Worm (Caenorhabditis elegans): ENCODE measurements around the gene fbxb-30.
"Not testable (repeated sequence)": the region's sequence is repeated elsewhere in the genome, so short reads cannot be mapped to it uniquely, and the experiment has no call there.

The fbxb-30 gene

DNA sequence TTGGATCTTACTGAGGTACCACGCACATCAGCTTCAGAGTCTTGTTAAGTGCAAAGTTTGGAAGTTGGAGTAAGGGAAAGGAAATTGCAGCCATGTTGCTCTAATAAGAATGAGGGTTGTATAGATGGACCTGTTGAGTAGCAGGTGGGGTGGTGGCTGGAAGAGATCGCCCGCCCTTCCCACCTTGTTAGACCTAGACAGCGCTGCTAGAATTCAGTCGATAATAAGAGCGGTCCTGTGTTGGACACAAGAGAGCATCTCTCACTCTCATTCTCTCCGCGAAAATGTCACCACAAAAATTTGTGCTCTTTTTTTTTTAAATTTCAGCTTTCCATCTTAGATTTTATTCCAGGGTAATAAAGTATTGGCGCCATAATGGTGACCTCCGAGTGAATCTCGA lies at the start of gene fbxb-30, which contains the start of gene F45D11.5:
Gene fbxb-30, minus strand, starts transcription at position 101 of the 400 bp plus-strand sequence.
Gene F45D11.5, plus strand, starts transcription at position 352 of the 400 bp plus-strand sequence.
- TF ChIP-seq zag-1 (tag; optimal IDR thresholded peaks at IDR 0.05), result no peak
- no peak for TF ChIP-seq ceh-20 (GFP tag; IDR thresholded peaks at IDR 0.05)
- TF ChIP-seq lin-29 (GFP tag; IDR thresholded peaks at IDR 0.05), result no peak
- TF ChIP-seq daf-19 (GFP tag; conservative IDR thresholded peaks at IDR 0.05), result no peak
- no peak for TF ChIP-seq nhr-102 (tag; optimal IDR thresholded peaks at IDR 0.05)
- no peak for TF ChIP-seq F26F4.8 (GFP tag; conservative IDR thresholded peaks at IDR 0.05)
- no peak for TF ChIP-seq ceh-82 (tag; optimal IDR thresholded peaks at IDR 0.05)
- TF ChIP-seq spr-1 (tag; optimal IDR thresholded peaks at IDR 0.05), result no peak
- TF ChIP-seq mdt-29 (GFP tag; IDR thresholded peaks at IDR 0.05), result no peak
- TF ChIP-seq nhr-111 (GFP tag; optimal IDR thresholded peaks at IDR 0.05), result no peak
- no peak for TF ChIP-seq D1046.2 (GFP tag; IDR thresholded peaks at IDR 0.05)
- no peak for TF ChIP-seq ces-1 (GFP tag; optimal IDR thresholded peaks at IDR 0.05)
- TF ChIP-seq nhr-77 (tag; optimal IDR thresholded peaks at IDR 0.05), result no peak

DNA sequence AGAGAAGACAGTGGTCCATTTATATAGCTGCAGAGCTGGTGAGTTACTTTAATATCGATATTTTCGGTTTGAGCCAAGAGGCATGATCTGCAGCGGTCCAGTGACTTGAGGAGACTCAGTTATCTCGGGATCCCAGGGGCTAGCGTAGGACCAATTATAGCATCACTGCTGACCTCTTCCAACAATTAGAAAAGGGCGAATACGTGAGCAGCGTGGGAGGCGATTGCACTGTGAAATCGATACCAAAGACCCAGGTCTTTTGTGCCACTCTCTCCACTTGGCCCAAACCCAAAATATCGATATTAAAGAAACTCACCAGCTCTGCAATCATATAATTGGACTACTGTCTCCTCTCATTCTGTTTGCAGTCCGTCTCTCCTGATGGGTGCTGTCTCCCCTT lies 48.6 kb upstream of the fbxb-30 start, which contains the start of gene fbxb-40:
Gene fbxb-40, minus strand, starts transcription at position 101 of the 400 bp plus-strand sequence.
- TF ChIP-seq nhr-42 (GFP tag; IDR thresholded peaks at IDR 0.05) (no peak), lir-3 (tag; optimal IDR thresholded peaks at IDR 0.05) (no peak), daf-12 (tag; optimal IDR thresholded peaks at IDR 0.05) (no peak), lin-13 (GFP tag; optimal IDR thresholded peaks at IDR 0.05) (no peak), F44E2.7 (GFP tag; IDR thresholded peaks at IDR 0.05) (0 out of 2 replicates have a peak, but pooled peaks have one; percentile 37), nhr-111 (GFP tag; optimal IDR thresholded peaks at IDR 0.05) (no peak), aha-1 (tag) (no peak), lin-39 (tag; optimal IDR thresholded peaks at IDR 0.05) (no peak)

DNA sequence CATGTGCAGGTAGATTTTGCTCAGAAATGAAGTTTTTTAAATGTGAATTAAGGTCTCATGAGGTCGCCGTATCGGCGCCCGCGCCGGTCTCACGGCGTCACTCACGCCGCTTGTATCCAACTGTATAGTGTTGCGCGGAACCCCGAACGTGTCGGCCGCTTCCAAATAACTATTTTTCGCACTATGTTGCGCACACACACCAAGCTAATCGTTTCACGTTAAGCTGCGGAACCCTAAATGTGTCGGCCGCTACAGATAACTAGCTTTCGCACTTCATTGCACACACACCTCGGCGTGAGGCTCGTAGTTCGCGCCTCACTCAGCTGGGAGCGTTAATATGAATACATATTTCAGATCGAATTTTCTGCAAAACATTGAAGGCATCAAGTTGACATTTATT lies 45.7 kb upstream of the fbxb-30 start:
- TF ChIP-seq unc-62 (GFP tag; optimal IDR thresholded peaks at IDR 0.05 in 1 of 2) (peak in 1 of 2 experiments; percentile 85), unc-62 (tag; optimal IDR thresholded peaks at IDR 0.05) (no peak), D1046.2 (GFP tag; IDR thresholded peaks at IDR 0.05) (0 out of 2 replicates have a peak, but pooled peaks have one; percentile 27), ztf-7 (tag; optimal IDR thresholded peaks at IDR 0.05) (no peak)

DNA sequence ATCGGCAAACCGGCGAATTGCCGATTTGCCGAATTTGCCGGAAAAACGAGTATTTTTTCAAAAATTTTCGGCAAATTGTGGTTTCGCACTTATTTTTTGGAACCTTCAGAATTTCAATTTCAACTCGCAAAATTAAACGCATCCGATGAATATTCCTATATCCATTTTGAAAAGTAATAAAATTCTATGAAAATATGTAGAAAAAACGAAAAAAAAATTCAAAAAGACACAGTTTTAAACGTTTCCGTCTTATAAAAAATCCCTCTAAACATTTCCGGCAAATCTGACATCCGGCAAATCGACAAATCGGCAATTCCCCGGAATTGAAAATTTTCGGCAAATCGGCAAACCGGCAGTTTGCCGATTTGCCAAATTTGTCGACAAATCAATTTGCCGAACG lies 44.4 kb upstream of the fbxb-30 start, which contains the start of gene str-148:
Gene str-148, plus strand, starts transcription at position 301 of the 400 bp plus-strand sequence.
- TF ChIP-seq nhr-11 (tag; optimal IDR thresholded peaks at IDR 0.05), result no peak
- TF ChIP-seq zfp-3 (GFP tag; conservative IDR thresholded peaks at IDR 0.05), result no peak
- no peak for TF ChIP-seq nhr-237 (tag; optimal IDR thresholded peaks at IDR 0.05)
- no peak for TF ChIP-seq F37D6.2 (tag; optimal IDR thresholded peaks at IDR 0.05)
- no peak for TF ChIP-seq ceh-28 (tag; optimal IDR thresholded peaks at IDR 0.05)
- no peak for TF ChIP-seq ZK546.5 (tag; optimal IDR thresholded peaks at IDR 0.05)
- TF ChIP-seq ama-1 (optimal IDR thresholded peaks at IDR 0.05), result no peak
- TF ChIP-seq aly-2 (tag; optimal IDR thresholded peaks at IDR 0.05), result no peak
- no peak for TF ChIP-seq zip-2 (tag; optimal IDR thresholded peaks at IDR 0.05)
- TF ChIP-seq daf-12 (tag; optimal IDR thresholded peaks at IDR 0.05), result no peak
- no peak for TF ChIP-seq rbr-2 (tag; optimal IDR thresholded peaks at IDR 0.05)
- no peak for TF ChIP-seq hlh-11 (tag; optimal IDR thresholded peaks at IDR 0.05)
- TF ChIP-seq D1046.2 (GFP tag; IDR thresholded peaks at IDR 0.05), result no peak
- TF ChIP-seq nhr-76 (tag; optimal IDR thresholded peaks at IDR 0.05), result no peak
- TF ChIP-seq nhr-42 (GFP tag; IDR thresholded peaks at IDR 0.05), result no peak
- TF ChIP-seq mdt-29 (GFP tag; IDR thresholded peaks at IDR 0.05), result no peak
- no peak for TF ChIP-seq nhr-10 (tag; optimal IDR thresholded peaks at IDR 0.05)
- no peak for TF ChIP-seq ztf-11 (tag; optimal IDR thresholded peaks at IDR 0.05)

DNA sequence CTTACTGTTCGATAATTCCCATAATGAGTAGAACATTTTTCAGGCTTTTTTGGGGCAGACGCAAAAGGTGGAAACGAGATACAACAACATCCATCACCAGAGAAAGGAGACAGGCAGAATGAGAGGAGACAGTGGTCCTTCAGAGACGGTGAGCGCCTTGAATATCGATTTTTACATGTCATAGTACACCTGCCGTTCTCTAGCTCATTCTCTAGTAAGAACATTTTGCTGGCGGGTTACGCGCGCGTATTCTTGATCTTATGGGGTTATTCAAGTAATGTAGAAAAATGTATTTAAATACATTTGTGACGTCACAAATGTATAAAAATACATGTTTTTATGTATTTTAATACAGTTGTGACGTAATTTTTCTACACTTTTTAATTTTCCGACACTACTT lies 42.7 kb upstream of the fbxb-30 start, which contains the start of gene fbxb-45:
Gene fbxb-45, minus strand, starts transcription at position 101 of the 400 bp plus-strand sequence.
- not testable (repeated sequence) for TF ChIP-seq arid-1 (GFP tag; conservative IDR thresholded peaks at IDR 0.05); snpc-1.2 (GFP tag; IDR thresholded peaks at IDR 0.05); madf-5 (GFP tag; IDR thresholded peaks at IDR 0.05)
